Worm (Caenorhabditis elegans): ENCODE results near the gene F44E5.4.

DNA sequence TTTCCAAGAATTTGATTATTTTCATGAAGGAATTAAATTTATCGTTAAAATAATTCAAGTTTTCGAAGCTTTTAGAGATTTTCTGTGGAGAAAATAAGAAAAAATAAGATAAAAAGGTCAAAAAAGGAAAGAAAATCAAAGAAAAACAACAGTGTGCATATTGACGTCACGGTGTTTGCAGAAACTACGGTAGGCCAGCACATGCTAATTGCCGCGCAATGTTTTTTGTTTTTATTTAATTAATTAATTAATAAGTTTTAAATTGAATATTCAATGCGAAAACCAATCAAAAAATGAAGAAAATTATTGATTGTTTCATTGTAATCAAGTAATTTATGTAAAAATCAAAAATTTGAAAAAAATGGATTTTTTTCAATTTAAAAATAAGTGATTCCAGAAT lies 11.2 kb downstream of the F44E5.4 start:
- TF ChIP-seq ama-1 (optimal IDR thresholded peaks at IDR 0.05): no peak
- no peak for TF ChIP-seq egl-27 (tag; optimal IDR thresholded peaks at IDR 0.05)
- no peak for TF ChIP-seq dve-1 (tag; optimal IDR thresholded peaks at IDR 0.05; ENCODE audit: insufficient read depth)
- TF ChIP-seq spr-1 (tag; optimal IDR thresholded peaks at IDR 0.05): no peak
- no peak for TF ChIP-seq nhr-11 (tag; optimal IDR thresholded peaks at IDR 0.05)
- no peak for TF ChIP-seq ZK546.5 (tag; optimal IDR thresholded peaks at IDR 0.05)
- TF ChIP-seq F26F4.8 (GFP tag; conservative IDR thresholded peaks at IDR 0.05): no peak
- no peak for TF ChIP-seq Y48G9A.11 (GFP tag; IDR thresholded peaks at IDR 0.05)
- TF ChIP-seq F10B5.3 (tag; optimal IDR thresholded peaks at IDR 0.05): no peak
- no peak for TF ChIP-seq lin-13 (GFP tag; optimal IDR thresholded peaks at IDR 0.05)
- no peak for TF ChIP-seq nhr-237 (tag; optimal IDR thresholded peaks at IDR 0.05)
- TF ChIP-seq aly-2 (tag; optimal IDR thresholded peaks at IDR 0.05): no peak
